Fruit fly (Drosophila melanogaster) whole organism, adult: ENCODE results near the gene CG3226.
A peak's percentile ranks its signal among the peaks of the same experiment; 100 is the strongest.

Experiments
- CG11617 ChIP-seq: fragments of 200-800 bp; sonication (Bioruptor generic); optimal IDR thresholded peaks from 2 replicates; lab custom pipeline; 2017; ENCODE audit warnings: mild to moderate bottlenecking, missing biosample characterization, missing genetic modification reagents, missing genetic modification characterization
- CG12768 ChIP-seq: fragments of 200-800 bp; sonication (Bioruptor generic); optimal IDR thresholded peaks from 2 replicates; lab custom pipeline; 2017; ENCODE audit warnings: missing biosample characterization, missing genetic modification characterization, mild to moderate bottlenecking, moderate library complexity, missing genetic modification reagents
- CG14711 ChIP-seq: fragments of 200-800 bp; sonication (Bioruptor generic); optimal IDR thresholded peaks from 2 replicates; lab custom pipeline; 2018; ENCODE audit warnings: missing biosample characterization, mild to moderate bottlenecking, missing genetic modification characterization, moderate library complexity
- CG1620 ChIP-seq: fragments of 200-800 bp; sonication (Bioruptor generic); optimal IDR thresholded peaks from 2 replicates; lab custom pipeline; 2016; ENCODE audit warnings: missing biosample characterization, missing genetic modification characterization
- CG33017 ChIP-seq: fragments of 200-800 bp; sonication (Bioruptor generic); optimal IDR thresholded peaks from 2 replicates; lab custom pipeline; 2018; ENCODE audit warnings: missing biosample characterization, mild to moderate bottlenecking, missing genetic modification characterization, moderate library complexity
- CG5204 ChIP-seq: fragments of 200-800 bp; sonication (Bioruptor generic); optimal IDR thresholded peaks from 2 replicates; lab custom pipeline; 2016; ENCODE audit warnings: missing biosample characterization, missing genetic modification characterization
- CG7045 ChIP-seq: fragments of 200-800 bp; sonication (Bioruptor generic); optimal IDR thresholded peaks from 2 replicates; lab custom pipeline; 2017; ENCODE audit warnings: missing biosample characterization, mild to moderate bottlenecking, missing genetic modification characterization
- CG7101 ChIP-seq: fragments of 200-800 bp; sonication (Bioruptor generic); optimal IDR thresholded peaks from 2 replicates; lab custom pipeline; 2018; ENCODE audit warnings: missing biosample characterization, mild to moderate bottlenecking, missing genetic modification characterization, moderate library complexity
- Clk ChIP-seq: fragments of 200-800 bp; sonication (Bioruptor generic); optimal IDR thresholded peaks from 2 replicates; lab custom pipeline; 2017; ENCODE audit warnings: missing biosample characterization, missing genetic modification characterization
- Crg-1 ChIP-seq: fragments of 200-800 bp; sonication (Bioruptor generic); optimal IDR thresholded peaks from 2 replicates; lab custom pipeline; 2016; ENCODE audit warnings: missing biosample characterization, missing genetic modification characterization
- Hr96 ChIP-seq: fragments of 200-800 bp; sonication (Bioruptor generic); optimal IDR thresholded peaks from 2 replicates; lab custom pipeline; 2016; ENCODE audit warnings: missing biosample characterization, missing genetic modification characterization
- Mnt ChIP-seq: fragments of 200-800 bp; sonication (Bioruptor generic); optimal IDR thresholded peaks from 2 replicates; lab custom pipeline; 2016; ENCODE audit warnings: missing biosample characterization, mild to moderate bottlenecking, missing genetic modification characterization
- bab1 ChIP-seq: fragments of 200-800 bp; sonication (Bioruptor generic); optimal IDR thresholded peaks from 3 replicates; lab custom pipeline; 2019; ENCODE audit warnings: missing biosample characterization, mild to moderate bottlenecking, missing genetic modification characterization, moderate library complexity
- cic ChIP-seq: fragments of 200-800 bp; sonication (Bioruptor generic); optimal IDR thresholded peaks from 2 replicates; lab custom pipeline; 2017; ENCODE audit warnings: missing biosample characterization, mild to moderate bottlenecking, missing genetic modification characterization, moderate library complexity
- cnc ChIP-seq, 2 experiments: fragments of >200 bp; optimal IDR thresholded peaks; 2 replicates each; lab custom pipeline; 2017
- kay ChIP-seq: fragments of 200-800 bp; sonication (Bioruptor generic); peaks from one replicate; lab custom pipeline; 2016; ENCODE audit warnings: missing biosample characterization, missing genetic modification characterization, borderline replicate concordance
- ovo ChIP-seq: fragments of 200-800 bp; sonication (Bioruptor generic); optimal IDR thresholded peaks from 2 replicates; lab custom pipeline; 2016; ENCODE audit warnings: missing biosample characterization, missing genetic modification characterization
- pad ChIP-seq: fragments of 200-800 bp; sonication (Bioruptor generic); optimal IDR thresholded peaks from 3 replicates; lab custom pipeline; 2017; ENCODE audit warnings: missing biosample characterization, missing genetic modification characterization, mild to moderate bottlenecking, moderate library complexity, missing genetic modification reagents
- tj ChIP-seq: fragments of 200-800 bp; sonication (Bioruptor generic); optimal IDR thresholded peaks from 3 replicates; lab custom pipeline; 2017; ENCODE audit warnings: missing biosample characterization, mild to moderate bottlenecking, missing genetic modification characterization, moderate library complexity
- toe ChIP-seq: fragments of 200-800 bp; sonication (Bioruptor generic); optimal IDR thresholded peaks from 2 replicates; lab custom pipeline; 2016; ENCODE audit warnings: missing biosample characterization, missing genetic modification characterization

The CG3226 gene

DNA sequence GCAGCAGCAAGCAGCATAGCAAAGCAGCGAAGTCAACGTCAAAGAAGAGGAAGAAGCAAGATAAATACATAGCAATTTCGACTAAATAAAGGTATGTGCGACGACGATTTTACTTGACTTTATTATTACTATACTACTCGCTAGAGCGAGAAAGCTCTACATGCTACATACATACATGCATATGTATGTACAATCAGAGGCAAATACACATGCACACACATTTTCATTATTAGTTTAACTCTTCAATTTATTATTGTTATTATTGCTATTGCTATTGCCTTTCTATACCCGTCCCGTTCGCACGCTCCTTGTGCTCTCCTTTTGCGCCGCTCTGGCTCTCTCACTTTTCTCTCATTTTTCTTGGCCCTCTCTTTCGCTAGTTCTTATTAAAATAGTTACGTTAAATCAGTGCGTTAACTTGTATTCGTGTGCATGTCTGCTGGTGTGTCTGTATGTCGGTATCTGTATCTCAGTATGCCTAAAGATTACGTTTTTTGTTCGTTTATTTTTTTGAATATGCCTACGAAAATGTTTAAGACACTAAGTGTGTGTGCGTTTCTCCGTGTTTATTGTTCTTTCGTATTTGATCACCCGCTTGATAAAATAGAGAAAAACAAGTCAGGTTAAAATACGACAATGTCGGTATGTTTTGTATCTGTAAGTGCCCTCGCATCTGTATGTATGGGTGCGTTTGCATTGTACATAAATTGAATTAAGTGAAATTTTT lies 46.4 kb upstream of the CG3226 start:
- TF ChIP-seq cic (GFP tag; lab: Kevin White, UChicago): peak; percentile 77
- no peak for TF ChIP-seq ovo
- TF ChIP-seq kay (GFP tag; lab: Kevin White, UChicago): peak; percentile 87
- TF ChIP-seq Mnt (GFP tag; lab: Kevin White, UChicago): peak; percentile 25
- TF ChIP-seq CG12768 (GFP tag; lab: Kevin White, UChicago): peak; percentile 41

DNA sequence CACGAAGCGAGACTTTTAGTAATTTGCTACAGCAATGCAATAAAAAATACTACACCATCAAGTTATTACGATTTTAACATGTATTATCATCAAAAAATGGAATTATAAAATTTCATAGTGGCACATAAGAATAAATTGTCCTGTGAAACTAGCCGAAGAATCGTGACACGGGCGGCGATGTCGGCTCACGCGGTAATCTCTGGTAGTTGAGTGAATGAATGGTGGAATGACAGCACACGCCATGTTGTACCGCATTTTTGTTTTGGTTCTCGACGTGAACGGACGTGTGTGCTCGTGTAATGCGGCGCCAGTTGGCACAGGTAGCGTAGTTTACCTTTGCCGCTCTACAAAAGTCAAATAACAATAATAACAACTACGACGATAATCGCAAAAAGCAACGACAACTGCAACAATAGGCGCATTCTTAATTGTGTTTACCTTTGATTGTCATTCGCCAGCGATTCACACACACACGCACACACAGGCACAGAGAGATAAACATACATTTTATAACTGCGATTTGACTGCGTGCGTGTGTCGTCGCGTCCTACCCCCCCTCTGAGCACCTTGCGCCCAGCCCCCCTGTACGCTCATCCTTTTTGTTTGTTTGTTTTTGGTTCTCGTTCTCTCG lies 45.3 kb upstream of the CG3226 start, which contains the start of gene CG14441:
CG14441 (plus strand) TSS at position 254 of the 631 bp plus-strand sequence.
- TF ChIP-seq kay (GFP tag; lab: Kevin White, UChicago) (no peak), bab1 (GFP tag; lab: Kevin White, UChicago) (peak; percentile 84), CG12768 (GFP tag; lab: Kevin White, UChicago) (peak; percentile 48), tj (GFP tag; lab: Kevin White, UChicago) (peak; percentile 67), pad (GFP tag; lab: Kevin White, UChicago) (peak; percentile 50), cic (GFP tag; lab: Kevin White, UChicago) (peak; percentile 98), CG14711 (tag; lab: Kevin White, UChicago) (peak; percentile 70), Crg-1 (GFP tag; lab: Kevin White, UChicago) (peak; percentile 64), CG5204 (GFP tag; lab: Kevin White, UChicago) (peak; percentile 47), CG7045 (GFP tag; lab: Kevin White, UChicago) (peak; percentile 29), toe (GFP tag; lab: Kevin White, UChicago) (peak; percentile 35), CG1620 (GFP tag; lab: Kevin White, UChicago) (peak; percentile 60), cnc (optimal IDR thresholded peaks at IDR 0.05; lab: Kevin White, UChicago) (no peak), Clk (GFP tag; lab: Kevin White, UChicago) (no peak), Hr96 (GFP tag; lab: Kevin White, UChicago) (peak; percentile 84), Mnt (GFP tag; lab: Kevin White, UChicago) (peak; percentile 92), CG11617 (peak; percentile 76), ovo (peak; percentile 57), CG7101 (tag; lab: Kevin White, UChicago) (peak; percentile 78), CG33017 (tag; lab: Kevin White, UChicago) (peak; percentile 54)

DNA sequence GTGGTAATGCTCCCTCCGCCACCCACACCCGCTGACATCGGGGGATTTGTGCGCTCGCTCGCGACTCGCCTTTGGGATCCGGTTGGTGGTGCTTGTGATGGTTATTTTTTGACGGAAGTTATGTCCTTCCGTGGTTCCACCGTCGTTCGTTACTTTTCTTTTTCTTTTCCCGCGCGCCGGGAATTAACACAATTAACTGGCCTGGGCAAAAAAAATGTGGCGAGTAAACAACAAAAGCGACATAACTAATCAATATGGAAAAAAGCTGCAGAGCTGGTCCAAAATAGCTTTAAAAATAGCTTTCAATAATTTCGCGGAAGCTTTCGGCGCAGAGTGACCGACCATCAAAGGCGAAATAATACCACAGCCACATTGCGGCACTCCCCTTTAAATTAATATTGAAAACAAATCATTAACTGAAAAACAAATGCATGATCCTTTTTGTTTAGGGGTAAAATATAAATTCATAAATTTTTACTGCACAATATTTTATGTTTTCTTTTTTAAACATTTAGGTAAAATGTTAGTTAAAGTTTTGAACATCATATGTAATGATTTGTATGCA lies 44.3 kb upstream of the CG3226 start, which contains the start of gene CG14440:
CG14440 (minus strand) TSS at position 320 of the 565 bp plus-strand sequence.
- TF ChIP-seq CG7101 (tag; lab: Kevin White, UChicago) (peak; percentile 1), CG1620 (GFP tag; lab: Kevin White, UChicago) (no peak), pad (GFP tag; lab: Kevin White, UChicago) (peak; percentile 53), cnc (optimal IDR thresholded peaks at IDR 0.05; lab: Kevin White, UChicago) (no peak), toe (GFP tag; lab: Kevin White, UChicago) (no peak), tj (GFP tag; lab: Kevin White, UChicago) (peak; percentile 57), CG12768 (GFP tag; lab: Kevin White, UChicago) (no peak), bab1 (GFP tag; lab: Kevin White, UChicago) (peak; percentile 35), CG11617 (peak; percentile 28), CG7045 (GFP tag; lab: Kevin White, UChicago) (no peak), kay (GFP tag; lab: Kevin White, UChicago) (no peak), CG14711 (tag; lab: Kevin White, UChicago) (no peak), CG33017 (tag; lab: Kevin White, UChicago) (no peak), ovo (no peak), cic (GFP tag; lab: Kevin White, UChicago) (peak; percentile 25), Hr96 (GFP tag; lab: Kevin White, UChicago) (no peak), Mnt (GFP tag; lab: Kevin White, UChicago) (peak; percentile 47), Clk (GFP tag; lab: Kevin White, UChicago) (no peak), Crg-1 (GFP tag; lab: Kevin White, UChicago) (peak; percentile 28), CG5204 (GFP tag; lab: Kevin White, UChicago) (no peak)

DNA sequence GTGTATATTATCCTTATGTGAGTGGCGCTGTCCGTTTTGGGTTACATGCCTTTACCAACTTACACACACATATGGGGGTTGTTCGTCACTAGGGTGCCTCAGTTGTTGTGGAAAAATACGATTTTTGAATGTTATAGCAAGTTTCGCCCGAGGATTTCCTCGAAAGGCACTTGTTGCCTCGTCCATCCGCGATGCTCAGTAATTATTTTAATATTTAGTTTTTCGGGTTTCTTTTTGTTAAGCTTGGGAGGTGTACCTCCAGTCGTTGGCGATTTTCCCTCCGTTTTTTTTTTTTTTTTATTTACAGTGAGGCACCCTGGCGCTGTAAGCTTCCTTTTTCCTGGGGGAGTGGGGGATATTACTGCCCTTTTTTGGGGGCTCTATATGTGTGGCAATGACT lies 42.4 kb upstream of the CG3226 start:
- TF ChIP-seq CG14711 (tag; lab: Kevin White, UChicago) (peak; percentile 45), cic (GFP tag; lab: Kevin White, UChicago) (no peak), CG7045 (GFP tag; lab: Kevin White, UChicago) (peak; percentile 57), CG33017 (tag; lab: Kevin White, UChicago) (peak; percentile 60), pad (GFP tag; lab: Kevin White, UChicago) (no peak), bab1 (GFP tag; lab: Kevin White, UChicago) (peak; percentile 20), CG7101 (tag; lab: Kevin White, UChicago) (peak; percentile 70), cnc (optimal IDR thresholded peaks at IDR 0.05; lab: Kevin White, UChicago) (no peak), Crg-1 (GFP tag; lab: Kevin White, UChicago) (peak; percentile 38), CG1620 (GFP tag; lab: Kevin White, UChicago) (no peak), ovo (peak; percentile 14), kay (GFP tag; lab: Kevin White, UChicago) (no peak), Hr96 (GFP tag; lab: Kevin White, UChicago) (no peak), toe (GFP tag; lab: Kevin White, UChicago) (peak; percentile 60), Mnt (GFP tag; lab: Kevin White, UChicago) (peak; percentile 44), CG12768 (GFP tag; lab: Kevin White, UChicago) (peak; percentile 68), tj (GFP tag; lab: Kevin White, UChicago) (peak; percentile 40), CG11617 (peak; percentile 63), CG5204 (GFP tag; lab: Kevin White, UChicago) (peak; percentile 70), Clk (GFP tag; lab: Kevin White, UChicago) (peak; percentile 27)
